Worm (Caenorhabditis elegans) whole organism, young adult: Measurements from ENCODE around the gene ins-21.

Experiments used
- B0019.2 ChIP-seq: fragments of 200-800 bp; sonication (Bioruptor generic); conservative IDR thresholded peaks from 2 replicates; pipeline ENCODE4 v1.3.6; 2022; ENCODE audit warnings: missing genetic modification reagents, missing genetic modification characterization, missing compliant biosample characterization
- B0035.1 ChIP-seq: sonication (generic microtip); optimal IDR thresholded peaks from 2 replicates; lab custom pipeline; 2016; ENCODE audit warnings: missing genetic modification characterization, mild to moderate bottlenecking, missing compliant biosample characterization, missing genotype, missing genetic modification reagents
- B0261.1 ChIP-seq: sonication (generic microtip); optimal IDR thresholded peaks from 2 replicates; lab custom pipeline; 2016; ENCODE audit warnings: mild to moderate bottlenecking, missing genetic modification characterization, moderate library complexity, missing compliant biosample characterization
- B0336.3 ChIP-seq: fragments of 200-800 bp; sonication (Bioruptor generic); IDR thresholded peaks from 2 replicates; pipeline ENCODE4 v1.3.6; 2022; ENCODE audit warnings: missing genetic modification characterization, missing compliant biosample characterization
- D2030.7 ChIP-seq: fragments of 200-800 bp; sonication (Bioruptor generic); IDR thresholded peaks from 2 replicates; pipeline ENCODE4 v1.3.6; 2022; ENCODE audit warnings: missing genetic modification reagents, missing genetic modification characterization, missing compliant biosample characterization
- F23B12.7 ChIP-seq: sonication (generic microtip); optimal IDR thresholded peaks from 2 replicates; lab custom pipeline; 2017; ENCODE audit warnings: missing genetic modification characterization, mild to moderate bottlenecking, missing compliant biosample characterization, antibody characterized with exemption, moderate library complexity; ENCODE audit not compliant: insufficient read depth
- F39B2.1 ChIP-seq: fragments of 200-800 bp; sonication (Bioruptor generic); IDR thresholded peaks from 2 replicates; pipeline ENCODE4 v1.3.6; 2022; ENCODE audit warnings: missing genetic modification reagents, missing genetic modification characterization, missing compliant biosample characterization
- K11D2.4 ChIP-seq: fragments of 200-800 bp; sonication (Bioruptor generic); IDR thresholded peaks from 2 replicates; pipeline ENCODE4 v1.3.6; 2022; ENCODE audit warnings: missing genetic modification reagents, missing genetic modification characterization, missing compliant biosample characterization
- K12H6.12 ChIP-seq: fragments of 200-800 bp; sonication (Bioruptor generic); optimal IDR thresholded peaks from 2 replicates; lab custom pipeline; 2018; ENCODE audit warnings: mild to moderate bottlenecking, missing genetic modification characterization, missing compliant biosample characterization
- T07F8.4 ChIP-seq: sonication (generic microtip); optimal IDR thresholded peaks from 2 replicates; lab custom pipeline; 2016; ENCODE audit warnings: mild to moderate bottlenecking, missing genetic modification characterization, moderate library complexity, missing compliant biosample characterization
- Y53G8AR.9 ChIP-seq: fragments of 200-800 bp; sonication (Bioruptor generic); conservative IDR thresholded peaks from 2 replicates; pipeline ENCODE4 v1.3.6; 2022; ENCODE audit warnings: missing genetic modification reagents, missing genetic modification characterization, missing compliant biosample characterization
- Y79H2A.3 ChIP-seq: fragments of 200-800 bp; sonication (Bioruptor generic); conservative IDR thresholded peaks from 2 replicates; pipeline ENCODE4 v1.3.6; 2022; ENCODE audit warnings: missing genetic modification reagents, missing genetic modification characterization, missing compliant biosample characterization
- ZK185.1 ChIP-seq: sonication (generic microtip); optimal IDR thresholded peaks from 2 replicates; lab custom pipeline; 2016; ENCODE audit warnings: mild to moderate bottlenecking, missing genetic modification characterization, missing compliant biosample characterization; ENCODE audit not compliant: poor library complexity, severe bottlenecking
- aptf-2 ChIP-seq: fragments of 200-800 bp; sonication (Bioruptor generic); conservative IDR thresholded peaks from 2 replicates; pipeline ENCODE4 v1.3.6; 2022; ENCODE audit warnings: missing genetic modification reagents, missing genetic modification characterization, missing compliant biosample characterization
- aptf-3 ChIP-seq: fragments of 200-800 bp; sonication (Bioruptor generic); IDR thresholded peaks from 2 replicates; pipeline ENCODE4 v1.3.6; 2022; ENCODE audit warnings: missing genetic modification characterization, missing compliant biosample characterization
- attf-3 ChIP-seq: fragments of 200-800 bp; sonication (Bioruptor generic); conservative IDR thresholded peaks from 2 replicates; pipeline ENCODE4 v1.3.6; 2022; ENCODE audit warnings: missing genetic modification reagents, missing genetic modification characterization, missing compliant biosample characterization
- attf-5 ChIP-seq: fragments of 200-800 bp; sonication (Bioruptor generic); optimal IDR thresholded peaks from 2 replicates; lab custom pipeline; 2018; ENCODE audit warnings: mild to moderate bottlenecking, missing genetic modification characterization, missing compliant biosample characterization
- attf-6 ChIP-seq: fragments of 200-800 bp; sonication (Bioruptor generic); IDR thresholded peaks from 2 replicates; pipeline ENCODE4 v1.3.6; 2022; ENCODE audit warnings: missing genetic modification reagents, missing genetic modification characterization, missing compliant biosample characterization
- bed-1 ChIP-seq: fragments of 200-800 bp; sonication (Bioruptor generic); IDR thresholded peaks from 2 replicates; pipeline ENCODE4 v1.3.6; 2022; ENCODE audit warnings: missing genetic modification reagents, missing genetic modification characterization, missing compliant biosample characterization
- bed-2 ChIP-seq: fragments of 200-800 bp; sonication (Bioruptor generic); IDR thresholded peaks from 2 replicates; pipeline ENCODE4 v1.3.6; 2022; ENCODE audit warnings: missing genetic modification reagents, missing genetic modification characterization, missing compliant biosample characterization
- ccch-3 ChIP-seq: fragments of 200-800 bp; sonication (Bioruptor generic); optimal IDR thresholded peaks from 2 replicates; lab custom pipeline; 2018; ENCODE audit warnings: mild to moderate bottlenecking, missing genetic modification characterization, missing compliant biosample characterization
- ceh-27 ChIP-seq: fragments of 200-800 bp; sonication (Bioruptor generic); optimal IDR thresholded peaks from 2 replicates; lab custom pipeline; 2018; ENCODE audit warnings: mild to moderate bottlenecking, missing genetic modification characterization, moderate library complexity, missing compliant biosample characterization
- ceh-91 ChIP-seq: fragments of 200-800 bp; sonication (Bioruptor generic); IDR thresholded peaks from 2 replicates; pipeline ENCODE4 v1.3.6; 2022; ENCODE audit warnings: missing genetic modification reagents, missing genetic modification characterization, missing compliant biosample characterization
- him-1 ChIP-seq: sonication (generic microtip); optimal IDR thresholded peaks from 2 replicates; lab custom pipeline; 2016; ENCODE audit warnings: missing genotype, missing genetic modification reagents, missing genetic modification characterization, missing compliant biosample characterization
- hlh-12 ChIP-seq: sonication (generic microtip); optimal IDR thresholded peaks from 2 replicates; lab custom pipeline; 2016; ENCODE audit warnings: missing genetic modification characterization, missing compliant biosample characterization
- hlh-26 ChIP-seq: fragments of 200-800 bp; sonication (Bioruptor generic); conservative IDR thresholded peaks from 2 replicates; pipeline ENCODE4 v1.3.6; 2022; ENCODE audit warnings: missing genetic modification reagents, missing genetic modification characterization, missing compliant biosample characterization
- hsf-1 ChIP-seq: fragments of 200-800 bp; sonication (Bioruptor generic); IDR thresholded peaks from 2 replicates; pipeline ENCODE4 v1.3.6; 2022; ENCODE audit warnings: missing genetic modification reagents, missing genetic modification characterization, missing compliant biosample characterization
- let-607 ChIP-seq, 2 experiments: fragments of 200-800 bp in 1 of 2; sonication (Bioruptor generic) in 1 of 2; sonication (generic microtip) in 1 of 2; optimal IDR thresholded peaks; 2 replicates each; lab custom pipeline; 2016 to 2018; ENCODE audit warnings: mild to moderate bottlenecking in 2 of 2, missing compliant biosample characterization in 2 of 2, missing genetic modification characterization in 2 of 2, moderate library complexity in 2 of 2, missing genotype in 1 of 2
- lin-35 ChIP-seq, 3 experiments: fragments of 150-350 bp in 2 of 3; sonication (generic microtip) in 1 of 3; optimal IDR thresholded peaks; 2 replicates each; lab custom pipeline; 2014 to 2018; ENCODE audit warnings: missing biosample characterization in 3 of 3, missing genetic modification characterization in 3 of 3, missing genetic modification reagents in 3 of 3
- lir-1 ChIP-seq: fragments of 200-800 bp; sonication (Bioruptor generic); conservative IDR thresholded peaks from 2 replicates; pipeline ENCODE4 v1.3.6; 2022; ENCODE audit warnings: missing genetic modification reagents, missing genetic modification characterization, missing compliant biosample characterization
- lsl-1 ChIP-seq: fragments of 200-800 bp; sonication (Bioruptor generic); optimal IDR thresholded peaks from 2 replicates; lab custom pipeline; 2018; ENCODE audit warnings: mild to moderate bottlenecking, missing genetic modification characterization, moderate library complexity, missing compliant biosample characterization
- madf-10 ChIP-seq: sonication (generic microtip); optimal IDR thresholded peaks from 2 replicates; lab custom pipeline; 2016; ENCODE audit warnings: mild to moderate bottlenecking, missing genetic modification characterization, missing compliant biosample characterization
- madf-6 ChIP-seq: fragments of 200-800 bp; sonication (Bioruptor generic); IDR thresholded peaks from 2 replicates; pipeline ENCODE4 v1.3.6; 2022; ENCODE audit warnings: missing genetic modification reagents, missing genetic modification characterization, missing compliant biosample characterization
- mcd-1 ChIP-seq: fragments of 200-800 bp; sonication (Bioruptor generic); IDR thresholded peaks from 2 replicates; pipeline ENCODE4 v1.3.6; 2022; ENCODE audit warnings: missing genetic modification reagents, missing genetic modification characterization, missing compliant biosample characterization
- mes-4 ChIP-seq: sonication (generic microtip); optimal IDR thresholded peaks from 2 replicates; lab custom pipeline; 2016; ENCODE audit warnings: missing genotype, missing genetic modification characterization, missing compliant biosample characterization
- nfyb-1 ChIP-seq: fragments of 200-800 bp; sonication (Bioruptor generic); IDR thresholded peaks from 2 replicates; pipeline ENCODE4 v1.3.6; 2022; ENCODE audit warnings: missing genetic modification reagents, missing genetic modification characterization, missing compliant biosample characterization
- pbrm-1 ChIP-seq: fragments of 200-800 bp; sonication (Bioruptor generic); IDR thresholded peaks from 2 replicates; pipeline ENCODE4 v1.3.6; 2022; ENCODE audit warnings: missing genetic modification reagents, missing genetic modification characterization, missing compliant biosample characterization
- pha-4 ChIP-seq: fragments of 150-350 bp; sonication (generic microtip); optimal IDR thresholded peaks from 2 replicates; lab custom pipeline; 2014; ENCODE audit warnings: missing biosample characterization, missing genetic modification reagents, missing genetic modification characterization
- rcor-1 ChIP-seq: fragments of 200-800 bp; sonication (Bioruptor generic); IDR thresholded peaks from 2 replicates; pipeline ENCODE4 v1.3.6; 2022; ENCODE audit warnings: missing genetic modification reagents, missing genetic modification characterization, missing compliant biosample characterization
- rec-8 ChIP-seq, 2 experiments: sonication (generic microtip); optimal IDR thresholded peaks; 2 replicates each; lab custom pipeline; 2016; ENCODE audit warnings: mild to moderate bottlenecking in 2 of 2, missing genetic modification characterization in 2 of 2, missing genetic modification reagents in 2 of 2, missing genotype in 2 of 2, missing biosample characterization in 1 of 2, missing compliant biosample characterization in 1 of 2, moderate library complexity in 1 of 2
- repo-1 ChIP-seq: sonication (generic microtip); optimal IDR thresholded peaks from 2 replicates; lab custom pipeline; 2017; ENCODE audit warnings: mild to moderate bottlenecking, missing genetic modification characterization, missing compliant biosample characterization
- somi-1 ChIP-seq: fragments of 200-800 bp; sonication (Bioruptor generic); optimal IDR thresholded peaks from 2 replicates; lab custom pipeline; 2018; ENCODE audit warnings: mild to moderate bottlenecking, missing genetic modification characterization, missing compliant biosample characterization
- tbp1 ChIP-seq: fragments of 200-800 bp; sonication (Bioruptor generic); optimal IDR thresholded peaks from 2 replicates; lab custom pipeline; 2018; ENCODE audit warnings: mild to moderate bottlenecking, missing genetic modification characterization, missing compliant biosample characterization
- unc-130 ChIP-seq: sonication (generic microtip); optimal IDR thresholded peaks from 2 replicates; lab custom pipeline; 2016; ENCODE audit warnings: missing genetic modification reagents, missing genetic modification characterization, missing compliant biosample characterization
- zfh-2 ChIP-seq: fragments of 200-800 bp; sonication (Bioruptor generic); conservative IDR thresholded peaks from 2 replicates; pipeline ENCODE4 v1.3.6; 2022; ENCODE audit warnings: missing genetic modification reagents, missing genetic modification characterization, missing compliant biosample characterization
- ztf-18 ChIP-seq: sonication (generic microtip); optimal IDR thresholded peaks from 2 replicates; lab custom pipeline; 2016; ENCODE audit warnings: missing genotype, mild to moderate bottlenecking, missing genetic modification characterization, missing compliant biosample characterization
- ztf-25 ChIP-seq: fragments of 200-800 bp; sonication (Bioruptor generic); IDR thresholded peaks from 2 replicates; pipeline ENCODE4 v1.3.6; 2022; ENCODE audit warnings: missing genetic modification reagents, missing genetic modification characterization, missing compliant biosample characterization
- ztf-6 ChIP-seq: fragments of 200-800 bp; sonication (Bioruptor generic); IDR thresholded peaks from 2 replicates; pipeline ENCODE4 v1.3.6; 2022; ENCODE audit warnings: missing genetic modification reagents, missing genetic modification characterization, missing compliant biosample characterization

ins-21 gene

DNA sequence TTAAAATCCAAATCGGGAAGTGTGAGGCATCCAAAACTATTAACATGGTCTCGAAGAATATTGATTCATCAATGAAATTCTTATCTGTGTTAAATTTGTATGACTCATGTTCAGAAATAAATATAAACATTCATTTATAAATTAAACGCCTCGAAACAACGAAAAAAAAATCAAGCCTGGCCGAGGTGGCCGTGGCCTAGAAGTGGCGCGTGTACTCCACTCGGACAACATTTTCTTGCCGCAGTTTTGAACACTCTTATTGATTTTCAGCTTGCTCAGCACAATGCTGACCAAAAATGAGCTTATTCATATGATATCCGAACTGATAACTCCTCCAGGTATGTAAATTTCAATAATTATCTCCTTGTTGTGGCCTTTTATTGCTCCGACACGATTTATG lies 40.6 kb downstream of the ins-21 start, which contains the start of gene ekl-6:
Gene ekl-6, plus strand, starts transcription at position 265 of the 400 bp plus-strand sequence.
- TF ChIP-seq ccch-3 (GFP tag; lab: Kevin White, UChicago): no peak
- 0 out of 2 replicates have a peak, but pooled peaks have one; percentile 23 for TF ChIP-seq B0019.2 (GFP tag; lab: Robert Waterston, UW)
- 0 out of 2 replicates have a peak, but pooled peaks have one; percentile 9 for TF ChIP-seq aptf-2 (GFP tag; lab: Robert Waterston, UW)
- peak; percentile 89 for TF ChIP-seq ZK185.1
- TF ChIP-seq Y79H2A.3 (GFP tag; lab: Robert Waterston, UW): no peak
- TF ChIP-seq attf-5 (GFP tag; lab: Kevin White, UChicago): peak; percentile 44
- no peak for TF ChIP-seq attf-3 (GFP tag; lab: Robert Waterston, UW)
- TF ChIP-seq ztf-25 (GFP tag; lab: Robert Waterston, UW): no peak
- no peak for TF ChIP-seq Y53G8AR.9 (GFP tag; lab: Robert Waterston, UW)
- 0 out of 2 replicates have a peak, but pooled peaks have one; percentile 29 for TF ChIP-seq bed-2 (GFP tag; lab: Robert Waterston, UW)
- no peak for TF ChIP-seq rcor-1 (GFP tag; lab: Robert Waterston, UW)
- peak; percentile 11 for TF ChIP-seq K12H6.12 (tag; lab: Kevin White, UChicago)
- TF ChIP-seq ztf-18 (tag; lab: Kevin White, UChicago): peak; percentile 6
- no peak for TF ChIP-seq lin-35 (GFP tag; optimal IDR thresholded peaks at IDR 0.05; lab: Kevin White, UChicago)
- no peak for TF ChIP-seq him-1 (tag; lab: Kevin White, UChicago)
- TF ChIP-seq zfh-2: no peak
- TF ChIP-seq hsf-1 (GFP tag; lab: Robert Waterston, UW): no peak
- TF ChIP-seq ztf-6 (GFP tag; lab: Robert Waterston, UW): 0 out of 2 replicates have a peak, but pooled peaks have one; percentile 6
- TF ChIP-seq tbp1: no peak
- TF ChIP-seq B0336.3 (GFP tag; lab: Robert Waterston, UW): no peak
- TF ChIP-seq lir-1 (GFP tag; lab: Robert Waterston, UW): 0 out of 2 replicates have a peak, but pooled peaks have one; percentile 39
- peak; percentile 79 for TF ChIP-seq unc-130 (GFP tag; lab: Kevin White, UChicago)
- TF ChIP-seq B0035.1: no peak
- no peak for TF ChIP-seq bed-1 (GFP tag; lab: Robert Waterston, UW)
- peak; percentile 53; the same call in 1 of the 2 replicates for TF ChIP-seq madf-6 (GFP tag; lab: Robert Waterston, UW)
- TF ChIP-seq hlh-26 (GFP tag; lab: Robert Waterston, UW): no peak
- TF ChIP-seq attf-6 (GFP tag; lab: Robert Waterston, UW): no peak
- peak; percentile 67 for TF ChIP-seq ceh-27
- TF ChIP-seq mcd-1: peak; percentile 55
- TF ChIP-seq let-607 (tag; optimal IDR thresholded peaks at IDR 0.05; lab: Kevin White, UChicago): peak in 1 of 2 experiments; percentile 41
- no peak for TF ChIP-seq F23B12.7 (tag; lab: Kevin White, UChicago)
- no peak for TF ChIP-seq T07F8.4
- TF ChIP-seq aptf-3 (GFP tag; lab: Robert Waterston, UW): no peak
- no peak for TF ChIP-seq madf-10
- no peak for TF ChIP-seq K11D2.4
- peak in 1 of 2 experiments; percentile 58 for TF ChIP-seq rec-8 (tag; optimal IDR thresholded peaks at IDR 0.05; lab: Kevin White, UChicago)
- peak; percentile 42; the same call in 1 of the 2 replicates for TF ChIP-seq ceh-91 (GFP tag; lab: Robert Waterston, UW)
- no peak for TF ChIP-seq pha-4
- TF ChIP-seq pbrm-1 (GFP tag; lab: Robert Waterston, UW): no peak
- no peak for TF ChIP-seq nfyb-1
- peak; percentile 4 for TF ChIP-seq lsl-1
- TF ChIP-seq repo-1 (tag; lab: Kevin White, UChicago): no peak
- no peak for TF ChIP-seq B0261.1 (tag; lab: Kevin White, UChicago)
- TF ChIP-seq hlh-12 (tag; lab: Kevin White, UChicago): no peak
- no peak for TF ChIP-seq somi-1 (GFP tag; lab: Kevin White, UChicago)
- TF ChIP-seq F39B2.1 (GFP tag; lab: Robert Waterston, UW): no peak
- TF ChIP-seq mes-4 (tag; lab: Kevin White, UChicago): no peak
- no peak for TF ChIP-seq D2030.7 (GFP tag; lab: Robert Waterston, UW)
